Worm (Caenorhabditis elegans) whole organism, early embryonic: ENCODE results near the gene C06E2.5.

Source experiments
- F13C5.2 ChIP-seq: sonication (generic microtip); optimal IDR thresholded peaks from 2 replicates; lab custom pipeline; 2017; ENCODE audit warnings: mild to moderate bottlenecking, missing genetic modification characterization, inconsistent platforms, missing compliant biosample characterization
- ama-1 ChIP-seq: fragments of 150-350 bp; optimal IDR thresholded peaks from 2 replicates; lab custom pipeline; 2014
- pes-1 ChIP-seq: fragments of 200-800 bp; sonication (Bioruptor generic); IDR thresholded peaks from 2 replicates; pipeline ENCODE4 v1.3.6; 2022; ENCODE audit warnings: missing genetic modification reagents, missing genetic modification characterization, missing compliant biosample characterization
- sea-1 ChIP-seq: fragments of 200-800 bp; sonication (Bioruptor generic); conservative IDR thresholded peaks from 2 replicates; pipeline ENCODE4 v1.3.6; 2022; ENCODE audit warnings: missing genetic modification characterization, missing compliant biosample characterization

- TF ChIP-seq ama-1 (lab: Kevin White, UChicago), result no peak
- no peak for TF ChIP-seq pes-1 (GFP tag; lab: Robert Waterston, UW)
- TF ChIP-seq F13C5.2 (tag; lab: Kevin White, UChicago), result no peak
- TF ChIP-seq sea-1 (GFP tag; lab: Robert Waterston, UW), result no peak
These were observed 8.8 kb upstream of the C06E2.5 start, which contains the start of gene ins-9 for ce11 chrX:8866563-8866962.
